Worm (Caenorhabditis elegans) whole organism, L4 larva: ENCODE results near the gene dod-24.

Source experiments
- ama-1 ChIP-seq: fragments of 150-350 bp; optimal IDR thresholded peaks from 2 replicates; lab custom pipeline; 2014; ENCODE audit warnings: inconsistent platforms, mixed read lengths
- gei-8 ChIP-seq: fragments of 200-800 bp; sonication (Bioruptor generic); optimal IDR thresholded peaks from 2 replicates; lab custom pipeline; 2018; ENCODE audit warnings: mild to moderate bottlenecking, missing genetic modification characterization, missing compliant biosample characterization
- rbr-2 ChIP-seq: sonication (generic microtip); optimal IDR thresholded peaks from 2 replicates; lab custom pipeline; 2016; ENCODE audit warnings: missing genotype, missing genetic modification characterization, missing compliant biosample characterization
- unc-62 ChIP-seq, 3 experiments: fragments of 150-350 bp in 1 of 3; sonication (generic microtip); optimal IDR thresholded peaks in 2 of 3; peaks in 1 of 3; 1 replicate in 1 of 3; 2 replicates in 2 of 3; lab custom pipeline; 2014 to 2017; ENCODE audit warnings: missing biosample characterization in 3 of 3, missing genetic modification characterization in 3 of 3, missing genetic modification reagents in 3 of 3, missing genotype in 1 of 3

- no peak for TF ChIP-seq unc-62 (GFP tag; optimal IDR thresholded peaks at IDR 0.05 in 1 of 2; lab: Kevin White, UChicago)
- no peak for TF ChIP-seq unc-62 (tag; optimal IDR thresholded peaks at IDR 0.05; lab: Kevin White, UChicago)
- no peak for TF ChIP-seq rbr-2
- TF ChIP-seq gei-8 (GFP tag; lab: Kevin White, UChicago), result no peak
- no peak for TF ChIP-seq ama-1 (lab: Kevin White, UChicago)
These were observed 46.2 kb downstream of the dod-24 start, which contains the start of gene K08D8.11 for ce11 chrIV:12894996-12895395.
